Worm (Caenorhabditis elegans): ENCODE data around the gene igcm-1.
A peak's percentile ranks its signal among the peaks of the same experiment; 100 is the strongest.

Gene igcm-1

DNA sequence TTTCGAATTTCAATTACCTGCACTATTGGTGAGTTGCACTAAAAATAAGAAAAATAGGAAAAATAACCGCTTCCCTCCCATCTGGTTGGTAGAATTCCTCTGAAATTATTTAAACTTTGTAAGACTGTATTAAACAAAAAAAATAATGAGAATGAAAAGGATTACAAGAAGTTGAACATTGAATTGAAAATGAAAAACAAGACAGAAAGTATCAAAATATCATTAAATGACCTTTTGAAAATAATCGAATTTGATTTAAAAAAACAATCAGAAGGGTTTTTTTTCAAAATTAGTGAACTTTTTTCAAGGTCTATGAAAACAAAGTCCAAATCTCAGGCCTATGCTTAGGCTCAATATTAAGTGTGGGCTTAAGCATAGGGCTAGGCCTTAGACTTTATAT, at the start of gene igcm-1:
igcm-1 (minus strand) TSS at position 101 of the 400 bp plus-strand sequence.
- TF ChIP-seq ztf-16 (tag; optimal IDR thresholded peaks at IDR 0.05) (no peak), sdc-2 (tag; optimal IDR thresholded peaks at IDR 0.05) (no peak), dve-1 (tag; optimal IDR thresholded peaks at IDR 0.05) (no peak), ceh-19 (GFP tag; optimal IDR thresholded peaks at IDR 0.05) (no peak), ceh-14 (tag; optimal IDR thresholded peaks at IDR 0.05) (no peak), pha-4 (tag; optimal IDR thresholded peaks at IDR 0.05) (no peak), ceh-9 (tag; optimal IDR thresholded peaks at IDR 0.05) (no peak)

DNA sequence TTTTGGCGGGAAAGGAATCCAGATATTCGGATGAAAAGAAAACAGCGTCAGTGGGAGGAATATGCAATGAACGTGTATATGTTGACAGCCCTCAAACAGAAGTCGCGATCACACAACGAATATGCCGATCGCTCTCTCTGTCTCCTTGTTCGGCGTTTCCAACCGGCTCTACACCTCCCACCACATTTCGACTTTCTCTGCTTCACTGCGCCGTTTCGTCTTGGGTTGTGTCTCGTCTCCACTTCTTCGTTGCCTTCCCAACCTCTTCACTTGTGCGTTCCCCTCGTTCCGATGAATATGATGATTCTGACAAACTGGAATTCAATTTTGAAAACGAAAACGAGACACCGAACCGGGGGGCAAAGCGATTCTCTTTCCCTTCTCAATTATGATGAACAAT, 46.6 kb upstream of the igcm-1 start, which contains the start of gene mab-7:
mab-7 (minus strand) TSS at position 101 of the 400 bp plus-strand sequence.
- TF ChIP-seq K09A11.1 (tag; optimal IDR thresholded peaks at IDR 0.05; ENCODE audit: insufficient read depth) (no peak), ceh-2 (tag; optimal IDR thresholded peaks at IDR 0.05) (no peak), eyg-1 (tag; optimal IDR thresholded peaks at IDR 0.05) (no peak), che-1 (tag; optimal IDR thresholded peaks at IDR 0.05) (no peak), T23F11.4 (GFP tag; optimal IDR thresholded peaks at IDR 0.05) (no peak), mec-3 (tag; optimal IDR thresholded peaks at IDR 0.05; ENCODE audit: borderline replicate concordance) (no peak), ceh-48 (tag; optimal IDR thresholded peaks at IDR 0.05) (no peak), ceh-19 (GFP tag; optimal IDR thresholded peaks at IDR 0.05) (no peak), hlh-30 (tag; optimal IDR thresholded peaks at IDR 0.05; ENCODE audit: insufficient read depth) (no peak), ceh-6 (GFP tag; optimal IDR thresholded peaks at IDR 0.05) (no peak), dve-1 (tag; optimal IDR thresholded peaks at IDR 0.05) (no peak), ama-1 (optimal IDR thresholded peaks at IDR 0.05) (no peak), ztf-16 (tag; optimal IDR thresholded peaks at IDR 0.05) (no peak), C38D4.7 (GFP tag; optimal IDR thresholded peaks at IDR 0.05) (no peak), nhr-232 (tag; optimal IDR thresholded peaks at IDR 0.05) (no peak), unc-42 (tag; optimal IDR thresholded peaks at IDR 0.05) (no peak)

DNA sequence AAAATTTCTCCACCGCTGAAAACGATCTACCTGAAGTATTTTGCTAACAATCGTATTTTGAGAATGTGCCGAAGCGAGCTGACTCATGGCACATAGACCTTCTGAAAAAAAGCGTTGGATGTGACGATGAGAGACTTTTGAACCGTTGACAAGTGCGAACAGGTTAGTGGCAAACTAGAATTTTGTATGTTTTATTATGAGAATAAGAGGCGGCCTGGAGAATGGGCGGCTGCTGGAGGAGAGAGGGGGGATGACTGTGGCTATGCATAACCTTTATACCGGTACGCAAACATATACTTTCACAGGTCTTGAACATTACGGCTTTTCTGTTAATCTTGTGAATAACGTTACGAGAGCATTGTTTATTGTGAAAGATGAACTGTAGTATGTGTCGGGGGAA, 37.0 kb upstream of the igcm-1 start, which contains the start of gene mam-1:
mam-1 (minus strand) TSS at position 101 of the 400 bp plus-strand sequence.
- TF ChIP-seq ceh-31 (tag; optimal IDR thresholded peaks at IDR 0.05) (no peak), lim-6 (tag; optimal IDR thresholded peaks at IDR 0.05) (no peak), dve-1 (tag; optimal IDR thresholded peaks at IDR 0.05) (no peak), ceh-2 (tag; optimal IDR thresholded peaks at IDR 0.05) (no peak), sox-4 (tag; optimal IDR thresholded peaks at IDR 0.05) (no peak), sox-2 (GFP tag; IDR thresholded peaks at IDR 0.05) (no peak), eyg-1 (tag; optimal IDR thresholded peaks at IDR 0.05) (no peak), rnt-1 (tag; optimal IDR thresholded peaks at IDR 0.05) (no peak), ets-4 (tag; optimal IDR thresholded peaks at IDR 0.05) (no peak)

DNA sequence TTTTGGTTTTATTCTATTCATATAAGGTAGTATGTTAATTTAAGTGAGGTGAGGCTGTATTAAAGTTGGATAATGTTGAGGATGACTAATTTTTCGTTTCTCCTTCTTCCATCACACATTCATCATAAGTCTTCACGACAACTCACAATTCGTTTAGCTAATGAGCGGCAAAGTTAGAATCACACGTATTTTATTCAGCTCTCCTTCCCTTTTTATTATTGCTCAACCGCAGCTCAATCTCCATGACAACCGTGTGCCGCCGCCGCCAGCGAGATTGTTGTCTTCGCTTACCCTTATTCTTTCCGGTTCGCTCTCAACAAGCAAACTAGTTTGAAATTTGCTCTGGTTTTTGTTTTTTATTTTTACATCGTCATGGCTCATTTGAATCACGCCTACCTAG, 29.0 kb upstream of the igcm-1 start, which contains the start of gene ZC13.2:
ZC13.2 (plus strand) TSS at position 301 of the 400 bp plus-strand sequence.
- TF ChIP-seq ceh-48 (tag; optimal IDR thresholded peaks at IDR 0.05), result no peak
- TF ChIP-seq ceh-30 (tag; optimal IDR thresholded peaks at IDR 0.05), result no peak
- no peak for TF ChIP-seq elt-4 (tag; optimal IDR thresholded peaks at IDR 0.05)
- TF ChIP-seq unc-86 (tag; optimal IDR thresholded peaks at IDR 0.05), result no peak
- TF ChIP-seq lin-11 (tag; optimal IDR thresholded peaks at IDR 0.05), result no peak
- TF ChIP-seq pros-1 (tag; optimal IDR thresholded peaks at IDR 0.05), result no peak
- no peak for TF ChIP-seq dmd-4 (tag; optimal IDR thresholded peaks at IDR 0.05; ENCODE audit: borderline replicate concordance)
- no peak for TF ChIP-seq ceh-45 (GFP tag; IDR thresholded peaks at IDR 0.05)
- TF ChIP-seq ztf-16 (tag; optimal IDR thresholded peaks at IDR 0.05), result no peak

DNA sequence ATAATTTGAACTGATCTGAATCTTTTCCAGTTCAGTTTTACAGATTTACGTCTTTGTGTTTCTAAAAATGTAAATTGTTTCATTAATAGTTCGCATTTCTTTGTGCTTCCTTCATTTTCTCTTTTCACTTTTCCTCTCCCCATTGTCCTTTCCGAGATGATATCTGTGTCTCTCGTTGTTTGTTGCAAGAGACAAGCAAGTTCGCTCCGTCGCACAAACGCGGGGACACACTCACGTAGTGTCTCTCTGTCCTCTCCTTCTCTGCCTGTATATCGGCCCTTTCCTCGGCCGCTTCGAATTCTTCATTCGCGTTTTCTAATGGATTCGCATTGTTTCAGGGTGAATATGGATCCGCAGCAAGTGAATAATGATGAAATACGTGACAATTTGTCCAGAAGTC, 25.6 kb upstream of the igcm-1 start, which contains the start of gene ZC13.1:
ZC13.1 (plus strand) TSS at position 305 of the 400 bp plus-strand sequence.
- no peak for TF ChIP-seq fkh-10 (GFP tag; optimal IDR thresholded peaks at IDR 0.05)
- TF ChIP-seq ama-1 (optimal IDR thresholded peaks at IDR 0.05), result no peak
- no peak for TF ChIP-seq unc-86 (tag; optimal IDR thresholded peaks at IDR 0.05)
- peak; percentile 58 for TF ChIP-seq dve-1 (tag; optimal IDR thresholded peaks at IDR 0.05)
- peak; percentile 61 for TF ChIP-seq rnt-1 (tag; optimal IDR thresholded peaks at IDR 0.05)
- no peak for TF ChIP-seq pat-9 (tag; optimal IDR thresholded peaks at IDR 0.05)
- TF ChIP-seq hlh-30 (tag; optimal IDR thresholded peaks at IDR 0.05; ENCODE audit: insufficient read depth), result peak; percentile 2
- peak; percentile 26 for TF ChIP-seq elt-2 (tag; optimal IDR thresholded peaks at IDR 0.05)
- TF ChIP-seq ceh-31 (tag; optimal IDR thresholded peaks at IDR 0.05), result peak; percentile 85
- no peak for TF ChIP-seq ceh-24 (tag; optimal IDR thresholded peaks at IDR 0.05)
- peak; percentile 43 for TF ChIP-seq ceh-18 (tag; optimal IDR thresholded peaks at IDR 0.05)
- TF ChIP-seq T23F11.4 (GFP tag; optimal IDR thresholded peaks at IDR 0.05), result no peak
- TF ChIP-seq pag-3 (tag; optimal IDR thresholded peaks at IDR 0.05; ENCODE audit: borderline replicate concordance), result no peak
- TF ChIP-seq ceh-2 (tag; optimal IDR thresholded peaks at IDR 0.05), result peak; percentile 33
- no peak for TF ChIP-seq ceh-48 (tag; optimal IDR thresholded peaks at IDR 0.05)
- no peak for TF ChIP-seq unc-3 (GFP tag; conservative IDR thresholded peaks at IDR 0.05)
- TF ChIP-seq unc-3 (tag; optimal IDR thresholded peaks at IDR 0.05), result no peak
- peak; percentile 0 for TF ChIP-seq ets-4 (tag; optimal IDR thresholded peaks at IDR 0.05)
- no peak for TF ChIP-seq lim-6 (tag; optimal IDR thresholded peaks at IDR 0.05)
- TF ChIP-seq pros-1 (tag; optimal IDR thresholded peaks at IDR 0.05), result peak; percentile 62
- TF ChIP-seq pha-4 (tag; optimal IDR thresholded peaks at IDR 0.05), result no peak
- no peak for TF ChIP-seq pqm-1 (tag; optimal IDR thresholded peaks at IDR 0.05)
- peak; percentile 6 for TF ChIP-seq C08G9.2 (tag; optimal IDR thresholded peaks at IDR 0.05)

Measured in whole organism, late embryonic.